Fruit fly (Drosophila melanogaster) whole organism: ENCODE data around the gene CheA84a.

Experiments
- Dll ChIP-seq: fragments of >200 bp; optimal IDR thresholded peaks from 2 replicates; lab custom pipeline; 2017
- EcR ChIP-seq, 2 experiments: fragments of >200 bp; optimal IDR thresholded peaks; 2 replicates each; lab custom pipeline; 2017; ENCODE audit warnings: missing biosample characterization in 2 of 2, missing genetic modification characterization in 2 of 2, missing genetic modification reagents in 2 of 2
- pan ChIP-seq: fragments of >200 bp; optimal IDR thresholded peaks from 2 replicates; lab custom pipeline; 2017

dm6 chr3R:8215528-8216189 lies 11.0 kb upstream of the CheA84a start:
- TF ChIP-seq pan (lab: Kevin White, UChicago) (no peak), Dll (lab: Kevin White, UChicago) (no peak), EcR (GFP tag; optimal IDR thresholded peaks at IDR 0.05; lab: Kevin White, UChicago) (no peak)
